Worm (Caenorhabditis elegans) whole organism, early embryonic: ENCODE measurements around the gene rla-2.

Experiments
- B0310.2 ChIP-seq: sonication (generic microtip); optimal IDR thresholded peaks from 2 replicates; lab custom pipeline; 2016; ENCODE audit warnings: mild to moderate bottlenecking, missing genetic modification characterization, missing compliant biosample characterization
- F13C5.2 ChIP-seq: sonication (generic microtip); optimal IDR thresholded peaks from 2 replicates; lab custom pipeline; 2017; ENCODE audit warnings: mild to moderate bottlenecking, missing genetic modification characterization, inconsistent platforms, missing compliant biosample characterization
- aly-1 ChIP-seq: sonication (generic microtip); optimal IDR thresholded peaks from 2 replicates; lab custom pipeline; 2016; ENCODE audit warnings: missing genetic modification characterization, missing compliant biosample characterization
- ama-1 ChIP-seq: fragments of 150-350 bp; optimal IDR thresholded peaks from 2 replicates; lab custom pipeline; 2014
- ceh-13 ChIP-seq: fragments of 200-800 bp; sonication (Bioruptor generic); optimal IDR thresholded peaks from 2 replicates; lab custom pipeline; 2018; ENCODE audit warnings: mild to moderate bottlenecking, missing genetic modification characterization, missing compliant biosample characterization
- ceh-36 ChIP-seq: sonication (generic microtip); optimal IDR thresholded peaks from 2 replicates; lab custom pipeline; 2016; ENCODE audit warnings: missing genetic modification characterization, inconsistent platforms, missing compliant biosample characterization
- ets-7 ChIP-seq: sonication (generic microtip); optimal IDR thresholded peaks from 2 replicates; lab custom pipeline; 2016; ENCODE audit warnings: missing genotype, missing genetic modification characterization, missing compliant biosample characterization
- flt-1 ChIP-seq: fragments of 200-800 bp; sonication (Bioruptor generic); IDR thresholded peaks from 2 replicates; pipeline ENCODE4 v1.3.6; 2022; ENCODE audit warnings: missing genetic modification characterization, missing compliant biosample characterization
- hmbx-1 ChIP-seq: sonication (generic microtip); optimal IDR thresholded peaks from 2 replicates; lab custom pipeline; 2016; ENCODE audit warnings: mild to moderate bottlenecking, missing genetic modification characterization, missing compliant biosample characterization
- hmg-4 ChIP-seq: fragments of 200-800 bp; sonication (Bioruptor generic); optimal IDR thresholded peaks from 2 replicates; lab custom pipeline; 2018; ENCODE audit warnings: mild to moderate bottlenecking, missing genetic modification characterization, missing compliant biosample characterization
- hnd-1 ChIP-seq: sonication (generic microtip); optimal IDR thresholded peaks from 2 replicates; lab custom pipeline; 2016; ENCODE audit warnings: missing genetic modification characterization, missing compliant biosample characterization
- pes-1 ChIP-seq: fragments of 200-800 bp; sonication (Bioruptor generic); IDR thresholded peaks from 2 replicates; pipeline ENCODE4 v1.3.6; 2022; ENCODE audit warnings: missing genetic modification reagents, missing genetic modification characterization, missing compliant biosample characterization
- scrt-1 ChIP-seq: fragments of 200-800 bp; sonication (Bioruptor generic); IDR thresholded peaks from 2 replicates; pipeline ENCODE4 v1.3.6; 2022; ENCODE audit warnings: missing genetic modification characterization, missing compliant biosample characterization
- sea-1 ChIP-seq: fragments of 200-800 bp; sonication (Bioruptor generic); conservative IDR thresholded peaks from 2 replicates; pipeline ENCODE4 v1.3.6; 2022; ENCODE audit warnings: missing genetic modification characterization, missing compliant biosample characterization
- tbx-11 ChIP-seq: fragments of 200-800 bp; sonication (Bioruptor generic); IDR thresholded peaks from 2 replicates; pipeline ENCODE4 v1.3.6; 2022; ENCODE audit warnings: missing genetic modification characterization, missing compliant biosample characterization
- tbx-37 ChIP-seq: fragments of 200-800 bp; sonication (Bioruptor generic); conservative IDR thresholded peaks from 2 replicates; pipeline ENCODE4 v1.3.6; 2022; ENCODE audit warnings: missing genetic modification reagents, missing genetic modification characterization, missing compliant biosample characterization
- tra-4 ChIP-seq: sonication (generic microtip); optimal IDR thresholded peaks from 2 replicates; lab custom pipeline; 2017; ENCODE audit warnings: missing genetic modification characterization, missing compliant biosample characterization

The rla-2 gene

ce11 chrIV:13395255-13395654 is 25.2 kb upstream of the rla-2 start:
- TF ChIP-seq hnd-1 (tag; lab: Kevin White, UChicago) (no peak), hmbx-1 (no peak), hmg-4 (GFP tag; lab: Kevin White, UChicago) (peak; percentile 53), aly-1 (tag; lab: Kevin White, UChicago) (no peak), tra-4 (tag; lab: Kevin White, UChicago) (no peak), ets-7 (tag; lab: Kevin White, UChicago) (no peak), B0310.2 (tag; lab: Kevin White, UChicago) (no peak), pes-1 (no peak), ceh-36 (tag; lab: Kevin White, UChicago) (no peak), tbx-37 (GFP tag; lab: Robert Waterston, UW) (no peak), flt-1 (GFP tag; lab: Robert Waterston, UW) (no peak), scrt-1 (GFP tag; lab: Robert Waterston, UW) (no peak), F13C5.2 (tag; lab: Kevin White, UChicago) (peak; percentile 10), sea-1 (GFP tag; lab: Robert Waterston, UW) (no peak), tbx-11 (GFP tag; lab: Robert Waterston, UW) (no peak)

ce11 chrIV:13394686-13395085 is 24.6 kb upstream of the rla-2 start:
- TF ChIP-seq sea-1 (GFP tag; lab: Robert Waterston, UW) (no peak), hnd-1 (tag; lab: Kevin White, UChicago) (no peak), F13C5.2 (tag; lab: Kevin White, UChicago) (no peak)

ce11 chrIV:13393246-13393716 is 23.2 kb upstream of the rla-2 start:
- no peak for TF ChIP-seq ets-7 (tag; lab: Kevin White, UChicago)
- TF ChIP-seq tbx-37 (GFP tag; lab: Robert Waterston, UW): no peak
- no peak for TF ChIP-seq ceh-13 (GFP tag; lab: Kevin White, UChicago)
- no peak for TF ChIP-seq hnd-1 (tag; lab: Kevin White, UChicago)
- no peak for TF ChIP-seq scrt-1 (GFP tag; lab: Robert Waterston, UW)
- no peak for TF ChIP-seq pes-1
- TF ChIP-seq hmg-4 (GFP tag; lab: Kevin White, UChicago): no peak
- no peak for TF ChIP-seq aly-1 (tag; lab: Kevin White, UChicago)
- no peak for TF ChIP-seq ama-1
- no peak for TF ChIP-seq flt-1 (GFP tag; lab: Robert Waterston, UW)
- TF ChIP-seq ceh-36 (tag; lab: Kevin White, UChicago): no peak
- TF ChIP-seq tra-4 (tag; lab: Kevin White, UChicago): no peak
- TF ChIP-seq tbx-11 (GFP tag; lab: Robert Waterston, UW): no peak

- TF ChIP-seq pes-1: no peak
- no peak for TF ChIP-seq hmg-4 (GFP tag; lab: Kevin White, UChicago)
- TF ChIP-seq scrt-1 (GFP tag; lab: Robert Waterston, UW): no peak
- no peak for TF ChIP-seq ama-1
These were observed 22.1 kb upstream of the rla-2 start for ce11 chrIV:13392230-13392629.

ce11 chrIV:13390770-13391169 is 20.7 kb upstream of the rla-2 start:
- TF ChIP-seq ama-1 (no peak), B0310.2 (tag; lab: Kevin White, UChicago) (no peak), tbx-37 (GFP tag; lab: Robert Waterston, UW) (no peak), tbx-11 (GFP tag; lab: Robert Waterston, UW) (no peak), tra-4 (tag; lab: Kevin White, UChicago) (no peak), hnd-1 (tag; lab: Kevin White, UChicago) (no peak), hmg-4 (GFP tag; lab: Kevin White, UChicago) (no peak), ceh-36 (tag; lab: Kevin White, UChicago) (no peak), pes-1 (no peak), ceh-13 (GFP tag; lab: Kevin White, UChicago) (no peak), flt-1 (GFP tag; lab: Robert Waterston, UW) (no peak), scrt-1 (GFP tag; lab: Robert Waterston, UW) (no peak)

- TF ChIP-seq hnd-1 (tag; lab: Kevin White, UChicago) (no peak), tbx-11 (GFP tag; lab: Robert Waterston, UW) (no peak), pes-1 (no peak), ets-7 (tag; lab: Kevin White, UChicago) (no peak), F13C5.2 (tag; lab: Kevin White, UChicago) (no peak), hmbx-1 (no peak), aly-1 (tag; lab: Kevin White, UChicago) (no peak), flt-1 (GFP tag; lab: Robert Waterston, UW) (no peak), tra-4 (tag; lab: Kevin White, UChicago) (no peak), hmg-4 (GFP tag; lab: Kevin White, UChicago) (no peak), sea-1 (GFP tag; lab: Robert Waterston, UW) (no peak), ama-1 (no peak)
These were observed 19.2 kb upstream of the rla-2 start for ce11 chrIV:13389237-13389636.

- no peak for TF ChIP-seq ceh-36 (tag; lab: Kevin White, UChicago)
- no peak for TF ChIP-seq hmbx-1
- TF ChIP-seq tbx-37 (GFP tag; lab: Robert Waterston, UW): no peak
- TF ChIP-seq sea-1 (GFP tag; lab: Robert Waterston, UW): no peak
- no peak for TF ChIP-seq F13C5.2 (tag; lab: Kevin White, UChicago)
- no peak for TF ChIP-seq aly-1 (tag; lab: Kevin White, UChicago)
- no peak for TF ChIP-seq flt-1 (GFP tag; lab: Robert Waterston, UW)
- TF ChIP-seq tbx-11 (GFP tag; lab: Robert Waterston, UW): no peak
- no peak for TF ChIP-seq hnd-1 (tag; lab: Kevin White, UChicago)
These were observed 18.7 kb upstream of the rla-2 start for ce11 chrIV:13388779-13389178.

- TF ChIP-seq hnd-1 (tag; lab: Kevin White, UChicago) (no peak), sea-1 (GFP tag; lab: Robert Waterston, UW) (no peak), aly-1 (tag; lab: Kevin White, UChicago) (no peak), pes-1 (no peak), flt-1 (GFP tag; lab: Robert Waterston, UW) (no peak), hmbx-1 (no peak), F13C5.2 (tag; lab: Kevin White, UChicago) (no peak), B0310.2 (tag; lab: Kevin White, UChicago) (no peak), ceh-13 (GFP tag; lab: Kevin White, UChicago) (no peak), ceh-36 (tag; lab: Kevin White, UChicago) (no peak), ama-1 (no peak), hmg-4 (GFP tag; lab: Kevin White, UChicago) (no peak), scrt-1 (GFP tag; lab: Robert Waterston, UW) (no peak), ets-7 (tag; lab: Kevin White, UChicago) (no peak), tra-4 (tag; lab: Kevin White, UChicago) (no peak), tbx-37 (GFP tag; lab: Robert Waterston, UW) (no peak), tbx-11 (GFP tag; lab: Robert Waterston, UW) (no peak)
These were observed 16.8 kb upstream of the rla-2 start, which contains the start of gene lsm-3 for ce11 chrIV:13386903-13387302. TSS of gene lsm-3 (plus strand) at chrIV:13387203.
